Worm (Caenorhabditis elegans) whole organism, dauer: ENCODE data around the gene skr-9.
"Not testable (repeated sequence)": the region's sequence is repeated elsewhere in the genome, so short reads cannot be mapped to it uniquely, and the experiment has no call there.

Experiments used
- unc-62 ChIP-seq: sonication (generic microtip); optimal IDR thresholded peaks from 2 replicates; lab custom pipeline; 2017; ENCODE audit warnings: missing biosample characterization, missing genetic modification reagents, missing genetic modification characterization

skr-9 gene

ce11 chrIV:17163273-17163672 lies at the start of gene skr-9:
Gene skr-9 (plus strand): TSS chrIV:17163573.
- TF ChIP-seq unc-62 (GFP tag; lab: Kevin White, UChicago) = not testable (repeated sequence)

DNA sequence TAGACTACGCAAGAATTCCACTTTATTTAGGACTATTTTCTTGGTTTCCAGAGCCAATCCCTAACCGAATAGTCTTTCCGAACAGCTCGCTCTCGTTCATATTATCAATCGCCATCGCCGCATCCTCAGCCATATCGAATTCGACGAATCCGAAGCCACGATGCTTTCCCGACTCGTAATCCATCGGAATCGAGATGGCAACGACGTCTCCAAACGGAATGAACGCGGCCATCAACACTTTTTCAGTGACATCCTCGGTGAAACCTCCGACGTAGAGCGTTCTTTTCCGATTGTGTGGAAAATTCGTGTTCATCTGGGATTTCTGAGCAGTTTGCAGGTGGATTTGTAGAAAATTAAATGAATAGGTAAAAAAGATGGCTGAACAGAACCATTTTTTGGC lies 47.0 kb upstream of the skr-9 start, which contains the start of gene cyn-13:
Gene cyn-13, minus strand, starts transcription at position 313 of the 400 bp plus-strand sequence.
- no peak for TF ChIP-seq unc-62 (GFP tag; lab: Kevin White, UChicago)

ce11 chrIV:17116821-17117220 lies 46.6 kb upstream of the skr-9 start:
- no peak for TF ChIP-seq unc-62 (GFP tag; lab: Kevin White, UChicago)

- TF ChIP-seq unc-62 (GFP tag; lab: Kevin White, UChicago) = no peak
These were observed 44.8 kb upstream of the skr-9 start, which contains the start of gene uaf-2 for ce11 chrIV:17118585-17118984. Gene uaf-2 (minus strand): TSS chrIV:17118767.

DNA sequence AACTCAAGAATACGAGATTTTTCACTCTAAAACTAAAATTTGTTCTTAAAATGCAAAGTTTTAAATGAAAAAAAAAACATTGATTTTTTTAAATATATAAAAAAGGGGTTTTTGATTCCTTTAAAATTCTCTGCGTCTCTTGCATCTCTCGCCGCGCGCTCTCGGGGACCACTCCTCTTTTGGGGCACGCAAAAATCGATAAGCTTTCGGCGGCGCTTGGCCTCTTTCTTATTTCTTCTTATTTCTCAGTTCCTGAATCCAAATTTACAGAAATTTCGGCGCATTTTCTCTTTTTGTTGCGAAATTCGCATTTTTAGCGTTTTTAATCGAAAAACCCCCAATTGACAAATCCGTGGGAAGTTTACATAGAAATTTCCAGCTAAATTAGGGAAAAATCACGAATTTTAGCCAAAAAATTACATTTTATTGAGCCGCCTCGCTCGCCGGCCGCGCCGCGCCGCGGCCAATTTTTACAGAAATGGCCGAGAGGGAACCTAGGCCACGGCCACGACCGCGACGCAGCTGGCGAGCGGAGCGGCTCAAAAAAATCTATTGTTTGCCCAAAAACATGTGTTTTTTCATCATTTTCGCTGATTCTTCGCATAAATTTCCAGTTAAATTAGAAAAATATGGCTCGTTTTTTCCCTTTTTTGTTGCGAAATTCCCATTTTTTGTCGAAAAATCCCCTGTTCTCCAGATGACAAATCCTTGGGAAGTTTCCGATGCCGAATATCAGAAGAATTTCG lies 44.2 kb upstream of the skr-9 start, which contains the start of gene itsn-1:
Gene itsn-1, plus strand, starts transcription at position 696 of the 746 bp plus-strand sequence.
- TF ChIP-seq unc-62 (GFP tag; lab: Kevin White, UChicago) = no peak

ce11 chrIV:17121058-17121773 lies 42.2 kb upstream of the skr-9 start:
- TF ChIP-seq unc-62 (GFP tag; lab: Kevin White, UChicago) = no peak

ce11 chrIV:17125967-17126366 lies 37.4 kb upstream of the skr-9 start:
- no peak for TF ChIP-seq unc-62 (GFP tag; lab: Kevin White, UChicago)

DNA sequence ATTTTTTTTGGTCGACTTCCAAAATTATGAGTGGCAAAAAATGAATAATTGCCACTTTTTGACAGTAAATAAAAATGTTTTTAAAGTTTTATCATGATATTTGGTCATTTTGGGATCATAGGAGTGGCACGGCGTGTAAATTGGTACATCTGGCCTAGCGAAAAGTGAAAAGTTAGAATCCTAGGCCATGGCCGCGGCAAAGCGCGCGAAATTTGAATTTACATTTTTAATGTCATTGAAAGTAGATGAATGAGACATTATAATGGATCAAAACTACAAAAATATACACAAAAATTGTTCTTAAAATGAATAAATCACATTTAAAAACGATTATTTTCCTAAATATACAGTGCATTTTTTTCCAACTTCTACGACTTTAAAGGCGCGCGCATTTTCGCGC lies 36.9 kb upstream of the skr-9 start:
- TF ChIP-seq unc-62 (GFP tag; lab: Kevin White, UChicago) = no peak

DNA sequence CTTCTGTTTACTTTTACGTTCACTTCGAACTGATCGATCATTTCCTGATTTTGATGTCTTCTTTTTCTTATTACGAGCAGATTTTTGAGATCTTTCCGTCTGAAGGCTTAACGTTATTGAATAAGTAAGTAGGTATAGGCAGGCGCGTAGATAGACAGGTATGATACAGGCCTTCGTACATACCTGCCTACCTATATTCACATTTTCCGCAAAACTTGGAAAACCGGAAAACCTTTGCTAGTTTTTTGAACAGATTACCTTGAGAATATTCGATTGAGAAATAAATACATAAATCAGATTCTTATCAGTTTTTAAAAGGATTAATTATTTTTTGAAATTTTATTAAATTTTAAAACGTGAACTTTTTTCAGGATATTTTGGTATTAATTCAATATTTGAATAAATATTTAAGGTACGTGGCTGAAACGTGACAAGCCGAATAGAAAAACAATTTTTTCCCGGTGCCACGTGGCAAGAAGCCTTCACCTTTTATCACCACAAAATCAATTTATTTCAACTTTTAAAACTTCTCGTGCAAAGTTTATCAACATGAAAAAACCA lies 32.3 kb upstream of the skr-9 start, which contains the start of the genes Y116A8C.37 and Y116A8C.38:
Gene Y116A8C.37, minus strand, starts transcription at position 101 of the 561 bp plus-strand sequence.
Gene Y116A8C.38, plus strand, starts transcription at position 511 of the 561 bp plus-strand sequence.
- TF ChIP-seq unc-62 (GFP tag; lab: Kevin White, UChicago) = no peak

DNA sequence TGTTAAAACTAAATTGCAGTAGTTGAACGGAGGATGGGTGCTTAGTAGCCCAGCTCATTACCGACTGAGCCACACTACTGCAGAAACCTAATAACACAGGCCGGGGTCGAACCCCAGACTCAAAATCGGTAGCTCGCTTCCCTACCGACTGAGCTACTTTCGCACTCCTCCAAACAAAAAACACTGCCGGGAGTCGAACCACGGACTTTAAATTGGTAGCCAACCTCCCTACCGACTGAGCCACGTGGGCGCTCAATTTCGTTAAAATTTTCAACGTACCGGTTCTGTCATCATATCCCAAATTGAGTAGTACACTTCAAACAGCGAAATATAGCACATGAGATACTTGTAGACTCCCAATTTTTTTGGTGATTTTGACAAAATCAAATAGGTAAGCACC lies 13.0 kb upstream of the skr-9 start:
- TF ChIP-seq unc-62 (GFP tag; lab: Kevin White, UChicago) = no peak

- TF ChIP-seq unc-62 (GFP tag; lab: Kevin White, UChicago) = no peak
These were observed 12.5 kb upstream of the skr-9 start, which contains the start of gene Y116A8C.40 for ce11 chrIV:17150871-17151270. Gene Y116A8C.40 (minus strand): TSS chrIV:17150971.

DNA sequence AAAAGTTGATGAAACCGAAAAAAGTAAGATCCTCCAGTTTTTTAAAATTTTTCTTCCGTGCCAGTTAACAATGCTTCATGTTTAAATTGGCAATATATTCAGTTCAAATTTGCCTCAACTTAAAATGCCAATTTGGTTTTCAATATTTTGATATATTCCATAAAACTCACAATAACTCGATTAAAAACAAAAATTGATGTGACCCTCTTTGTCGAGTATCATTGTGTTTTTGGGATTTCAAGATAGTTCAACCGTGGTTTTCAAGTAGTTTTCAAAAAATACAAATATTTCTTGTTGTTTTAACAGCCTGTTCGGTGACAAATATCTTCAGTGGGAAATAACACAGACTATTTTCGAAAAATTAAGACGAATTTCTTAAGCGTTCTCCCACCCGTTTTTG lies 10.4 kb upstream of the skr-9 start:
- no peak for TF ChIP-seq unc-62 (GFP tag; lab: Kevin White, UChicago)

- no peak for TF ChIP-seq unc-62 (GFP tag; lab: Kevin White, UChicago)
These were observed 858 bp upstream of the skr-9 start, which contains the start of gene skr-13 for ce11 chrIV:17162515-17162914. Gene skr-13 (minus strand): TSS chrIV:17162615.

DNA sequence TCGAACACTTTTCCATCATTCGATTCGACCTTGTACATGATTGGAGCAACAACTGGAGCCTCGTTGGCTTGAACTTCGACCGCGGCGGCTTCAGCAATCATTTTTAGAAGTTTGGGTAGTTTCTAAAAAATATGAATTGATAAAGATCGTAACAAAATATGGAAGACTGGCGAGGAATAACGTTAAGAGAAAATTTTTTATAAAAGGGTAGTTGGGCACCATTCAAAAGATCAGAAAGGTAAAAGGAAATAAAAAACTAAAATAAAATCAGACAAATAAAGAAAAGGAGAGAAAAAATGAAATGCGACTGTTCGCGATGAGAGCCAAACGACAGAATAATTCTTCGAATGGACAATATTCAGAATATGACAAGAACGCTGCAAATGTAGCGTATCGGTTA lies 2.4 kb downstream of the skr-9 start, which contains the start of gene skr-8:
Gene skr-8, minus strand, starts transcription at position 101 of the 400 bp plus-strand sequence.
- TF ChIP-seq unc-62 (GFP tag; lab: Kevin White, UChicago) = not testable (repeated sequence)

DNA sequence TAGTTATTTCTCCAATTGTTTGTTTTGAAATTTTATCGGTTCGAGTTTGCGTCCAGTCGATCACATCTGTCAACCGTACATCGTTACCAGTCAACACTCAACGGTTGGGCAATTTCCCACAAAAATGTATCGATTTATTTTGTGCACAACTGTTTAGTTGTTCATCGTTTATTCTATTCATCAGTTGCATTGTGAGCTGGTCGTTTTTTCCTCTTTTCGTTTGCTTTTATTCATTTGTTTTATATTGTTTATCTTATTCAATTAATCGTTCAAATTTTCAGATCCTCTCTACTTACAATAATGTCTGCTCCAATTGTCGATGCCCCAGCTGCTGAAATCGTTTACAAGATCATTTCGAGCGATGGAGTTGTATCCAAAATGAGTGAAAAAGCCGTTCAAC lies 3.6 kb downstream of the skr-9 start, which contains the start of gene skr-12:
Gene skr-12, plus strand, starts transcription at position 301 of the 400 bp plus-strand sequence.
- TF ChIP-seq unc-62 (GFP tag; lab: Kevin White, UChicago) = no peak
